Worm (Caenorhabditis elegans) whole organism, late embryonic: ENCODE measurements around the gene srx-95.

Experiments
- C08G9.2 ChIP-seq: sonication (generic microtip); optimal IDR thresholded peaks from 2 replicates; lab custom pipeline; 2016; ENCODE audit warnings: mild to moderate bottlenecking, missing genetic modification characterization, moderate library complexity, missing compliant biosample characterization
- K09A11.1 ChIP-seq: sonication (generic microtip); optimal IDR thresholded peaks from 2 replicates; lab custom pipeline; 2017; ENCODE audit warnings: antibody characterized with exemption, mild to moderate bottlenecking, missing genetic modification characterization, missing compliant biosample characterization; ENCODE audit not compliant: insufficient read depth
- ceh-6 ChIP-seq: fragments of 200-800 bp; sonication (Bioruptor generic); optimal IDR thresholded peaks from 2 replicates; lab custom pipeline; 2018; ENCODE audit warnings: mild to moderate bottlenecking, missing genetic modification characterization, missing compliant biosample characterization
- fkh-10 ChIP-seq: fragments of 150-350 bp; optimal IDR thresholded peaks from 2 replicates; lab custom pipeline; 2014; ENCODE audit warnings: missing biosample characterization, missing genetic modification reagents, missing genetic modification characterization
- hlh-8 ChIP-seq: sonication (generic microtip); optimal IDR thresholded peaks from 2 replicates; lab custom pipeline; 2016; ENCODE audit warnings: missing genotype, missing genetic modification characterization, missing compliant biosample characterization
- lim-6 ChIP-seq: sonication (generic microtip); optimal IDR thresholded peaks from 2 replicates; lab custom pipeline; 2016; ENCODE audit warnings: missing genetic modification characterization, missing compliant biosample characterization
- mec-3 ChIP-seq: sonication (generic microtip); optimal IDR thresholded peaks from 2 replicates; lab custom pipeline; 2016; ENCODE audit warnings: borderline replicate concordance, missing genetic modification characterization, missing compliant biosample characterization
- nfya-1 ChIP-seq: sonication (generic microtip); optimal IDR thresholded peaks from 2 replicates; lab custom pipeline; 2017; ENCODE audit warnings: missing genetic modification characterization, mild to moderate bottlenecking, missing compliant biosample characterization, antibody characterized with exemption, moderate library complexity
- nhr-11 ChIP-seq: fragments of 150-350 bp; optimal IDR thresholded peaks from 2 replicates; lab custom pipeline; 2014; ENCODE audit warnings: missing biosample characterization, missing genetic modification characterization
- odd-2 ChIP-seq: sonication (generic microtip); optimal IDR thresholded peaks from 2 replicates; lab custom pipeline; 2017; ENCODE audit warnings: antibody characterized with exemption, mild to moderate bottlenecking, missing genetic modification characterization, missing compliant biosample characterization
- pat-9 ChIP-seq: fragments of 200-800 bp; sonication (Bioruptor generic); optimal IDR thresholded peaks from 2 replicates; lab custom pipeline; 2018; ENCODE audit warnings: mild to moderate bottlenecking, missing genetic modification characterization, moderate library complexity, missing compliant biosample characterization
- pqm-1 ChIP-seq: sonication (generic microtip); optimal IDR thresholded peaks from 2 replicates; lab custom pipeline; 2016; ENCODE audit warnings: missing genetic modification characterization, missing compliant biosample characterization
- pros-1 ChIP-seq: fragments of 150-350 bp; optimal IDR thresholded peaks from 2 replicates; lab custom pipeline; 2014; ENCODE audit warnings: missing biosample characterization, missing genetic modification reagents, missing genetic modification characterization

DNA sequence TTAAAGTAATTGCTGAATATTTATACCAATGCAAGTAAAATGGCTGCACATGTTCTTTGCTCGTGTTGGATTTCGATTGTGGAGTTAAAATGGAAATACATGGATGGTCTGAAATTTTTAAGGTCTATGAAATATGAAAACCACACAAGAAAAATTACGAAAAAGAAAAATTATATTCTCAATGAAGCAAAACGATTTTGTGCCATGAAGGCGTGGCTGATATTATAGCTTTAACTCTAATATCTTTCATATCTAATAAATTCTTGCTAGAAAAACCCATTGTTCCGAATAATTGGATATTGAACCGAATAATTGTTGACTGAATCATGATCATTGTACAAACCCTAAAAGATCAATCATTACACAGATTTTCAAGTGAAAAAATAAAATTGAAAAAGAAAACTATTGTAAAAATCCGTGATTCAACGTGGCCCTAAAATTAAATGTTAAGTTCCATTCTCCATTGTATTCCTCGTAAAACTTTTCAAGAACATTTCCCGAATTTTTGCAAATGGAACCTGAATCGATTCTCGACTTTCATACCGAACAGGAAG is at the start of gene srx-95, which contains the start of gene fis-1:
- no peak for TF ChIP-seq fkh-10
- TF ChIP-seq pqm-1 (tag; lab: Kevin White, UChicago), result no peak
- no peak for TF ChIP-seq pat-9 (tag; lab: Kevin White, UChicago)
- TF ChIP-seq pros-1 (tag; lab: Kevin White, UChicago), result no peak
- no peak for TF ChIP-seq ceh-6
- no peak for TF ChIP-seq mec-3 (tag; lab: Kevin White, UChicago)
- no peak for TF ChIP-seq nfya-1
- TF ChIP-seq hlh-8 (tag; lab: Kevin White, UChicago), result no peak
- TF ChIP-seq odd-2 (tag; lab: Kevin White, UChicago), result no peak
- no peak for TF ChIP-seq nhr-11 (tag; lab: Kevin White, UChicago)
- no peak for TF ChIP-seq K09A11.1
- TF ChIP-seq C08G9.2 (tag; lab: Kevin White, UChicago), result no peak
- TF ChIP-seq lim-6 (tag; lab: Kevin White, UChicago), result no peak
